Worm (Caenorhabditis elegans) whole organism, young adult: ENCODE results near the gene C14B9.2.

Experiments
- B0019.2 ChIP-seq: fragments of 200-800 bp; sonication (Bioruptor generic); conservative IDR thresholded peaks from 2 replicates; pipeline ENCODE4 v1.3.6; 2022; ENCODE audit warnings: missing genetic modification reagents, missing genetic modification characterization, missing compliant biosample characterization
- F10E7.11 ChIP-seq: sonication (generic microtip); optimal IDR thresholded peaks from 2 replicates; lab custom pipeline; 2017; ENCODE audit warnings: mild to moderate bottlenecking, missing genetic modification characterization, moderate library complexity, missing compliant biosample characterization
- F23B12.7 ChIP-seq: sonication (generic microtip); optimal IDR thresholded peaks from 2 replicates; lab custom pipeline; 2017; ENCODE audit warnings: missing genetic modification characterization, mild to moderate bottlenecking, missing compliant biosample characterization, antibody characterized with exemption, moderate library complexity; ENCODE audit not compliant: insufficient read depth
- K11D2.4 ChIP-seq: fragments of 200-800 bp; sonication (Bioruptor generic); IDR thresholded peaks from 2 replicates; pipeline ENCODE4 v1.3.6; 2022; ENCODE audit warnings: missing genetic modification reagents, missing genetic modification characterization, missing compliant biosample characterization
- K12H6.12 ChIP-seq: fragments of 200-800 bp; sonication (Bioruptor generic); optimal IDR thresholded peaks from 2 replicates; lab custom pipeline; 2018; ENCODE audit warnings: mild to moderate bottlenecking, missing genetic modification characterization, missing compliant biosample characterization
- Y53F4B.3 ChIP-seq: fragments of 200-800 bp; sonication (Bioruptor generic); IDR thresholded peaks from 2 replicates; pipeline ENCODE4 v1.3.6; 2022; ENCODE audit warnings: missing genetic modification reagents, missing genetic modification characterization, missing compliant biosample characterization
- Y53G8AR.9 ChIP-seq: fragments of 200-800 bp; sonication (Bioruptor generic); conservative IDR thresholded peaks from 2 replicates; pipeline ENCODE4 v1.3.6; 2022; ENCODE audit warnings: missing genetic modification reagents, missing genetic modification characterization, missing compliant biosample characterization
- Y95B8A.8 ChIP-seq: fragments of 200-800 bp; sonication (Bioruptor generic); IDR thresholded peaks from 2 replicates; pipeline ENCODE4 v1.3.6; 2022; ENCODE audit warnings: missing genetic modification reagents, missing genetic modification characterization, missing compliant biosample characterization
- ZK185.1 ChIP-seq: sonication (generic microtip); optimal IDR thresholded peaks from 2 replicates; lab custom pipeline; 2016; ENCODE audit warnings: mild to moderate bottlenecking, missing genetic modification characterization, missing compliant biosample characterization; ENCODE audit not compliant: poor library complexity, severe bottlenecking
- akir-1 ChIP-seq: fragments of 200-800 bp; sonication (Bioruptor generic); optimal IDR thresholded peaks from 2 replicates; lab custom pipeline; 2018; ENCODE audit warnings: mild to moderate bottlenecking, missing genetic modification characterization, moderate library complexity, missing compliant biosample characterization
- ama-1 ChIP-seq, 3 experiments: fragments of 150-350 bp in 1 of 3; sonication (generic microtip) in 2 of 3; optimal IDR thresholded peaks; 2 replicates each; lab custom pipeline; 2014 to 2018; ENCODE audit warnings: missing biosample characterization in 2 of 3, missing genetic modification characterization in 2 of 3, missing genetic modification reagents in 2 of 3
- aptf-3 ChIP-seq: fragments of 200-800 bp; sonication (Bioruptor generic); IDR thresholded peaks from 2 replicates; pipeline ENCODE4 v1.3.6; 2022; ENCODE audit warnings: missing genetic modification characterization, missing compliant biosample characterization
- attf-5 ChIP-seq: fragments of 200-800 bp; sonication (Bioruptor generic); optimal IDR thresholded peaks from 2 replicates; lab custom pipeline; 2018; ENCODE audit warnings: mild to moderate bottlenecking, missing genetic modification characterization, missing compliant biosample characterization
- attf-6 ChIP-seq: fragments of 200-800 bp; sonication (Bioruptor generic); IDR thresholded peaks from 2 replicates; pipeline ENCODE4 v1.3.6; 2022; ENCODE audit warnings: missing genetic modification reagents, missing genetic modification characterization, missing compliant biosample characterization
- cebp-2 ChIP-seq: fragments of 200-800 bp; sonication (Bioruptor generic); IDR thresholded peaks from 2 replicates; pipeline ENCODE4 v1.3.6; 2022; ENCODE audit warnings: missing genetic modification characterization, missing compliant biosample characterization
- ceh-27 ChIP-seq: fragments of 200-800 bp; sonication (Bioruptor generic); optimal IDR thresholded peaks from 2 replicates; lab custom pipeline; 2018; ENCODE audit warnings: mild to moderate bottlenecking, missing genetic modification characterization, moderate library complexity, missing compliant biosample characterization
- ceh-58 ChIP-seq: fragments of 200-800 bp; sonication (Bioruptor generic); IDR thresholded peaks from 2 replicates; pipeline ENCODE4 v1.3.6; 2022; ENCODE audit warnings: missing genetic modification characterization, missing compliant biosample characterization
- dox-1 ChIP-seq: fragments of 200-800 bp; sonication (Bioruptor generic); IDR thresholded peaks from 2 replicates; pipeline ENCODE4 v1.3.6; 2022; ENCODE audit warnings: missing genetic modification reagents, missing genetic modification characterization, missing compliant biosample characterization
- egl-44 ChIP-seq: fragments of 200-800 bp; sonication (Bioruptor generic); IDR thresholded peaks from 2 replicates; pipeline ENCODE4 v1.3.6; 2022; ENCODE audit warnings: missing genetic modification reagents, missing genetic modification characterization, missing compliant biosample characterization
- fkh-3 ChIP-seq: sonication (generic microtip); optimal IDR thresholded peaks from 2 replicates; lab custom pipeline; 2016; ENCODE audit warnings: mild to moderate bottlenecking, missing genetic modification characterization, missing compliant biosample characterization
- hmg-20 ChIP-seq: fragments of 200-800 bp; sonication (Bioruptor generic); IDR thresholded peaks from 2 replicates; pipeline ENCODE4 v1.3.6; 2022; ENCODE audit warnings: missing genetic modification reagents, missing genetic modification characterization, missing compliant biosample characterization
- hsf-1 ChIP-seq: fragments of 200-800 bp; sonication (Bioruptor generic); IDR thresholded peaks from 2 replicates; pipeline ENCODE4 v1.3.6; 2022; ENCODE audit warnings: missing genetic modification reagents, missing genetic modification characterization, missing compliant biosample characterization
- lag-1 ChIP-seq: fragments of 200-800 bp; sonication (Bioruptor generic); IDR thresholded peaks from 2 replicates; pipeline ENCODE4 v1.3.6; 2022; ENCODE audit warnings: missing genetic modification reagents, missing genetic modification characterization, missing compliant biosample characterization
- lin-26 ChIP-seq: fragments of 200-800 bp; sonication (Bioruptor generic); IDR thresholded peaks from 2 replicates; pipeline ENCODE4 v1.3.6; 2022; ENCODE audit warnings: missing genetic modification reagents, missing genetic modification characterization, missing compliant biosample characterization
- lin-35 ChIP-seq, 3 experiments: fragments of 150-350 bp in 2 of 3; sonication (generic microtip) in 1 of 3; optimal IDR thresholded peaks; 2 replicates each; lab custom pipeline; 2014 to 2018; ENCODE audit warnings: missing biosample characterization in 3 of 3, missing genetic modification characterization in 3 of 3, missing genetic modification reagents in 3 of 3
- lir-1 ChIP-seq: fragments of 200-800 bp; sonication (Bioruptor generic); conservative IDR thresholded peaks from 2 replicates; pipeline ENCODE4 v1.3.6; 2022; ENCODE audit warnings: missing genetic modification reagents, missing genetic modification characterization, missing compliant biosample characterization
- lsy-27 ChIP-seq: sonication (generic microtip); optimal IDR thresholded peaks from 2 replicates; lab custom pipeline; 2017; ENCODE audit warnings: missing genetic modification characterization, mild to moderate bottlenecking, missing compliant biosample characterization, antibody characterized with exemption, missing genotype, borderline replicate concordance; ENCODE audit not compliant: insufficient read depth
- madf-10 ChIP-seq: sonication (generic microtip); optimal IDR thresholded peaks from 2 replicates; lab custom pipeline; 2016; ENCODE audit warnings: mild to moderate bottlenecking, missing genetic modification characterization, missing compliant biosample characterization
- mel-28 ChIP-seq: sonication (generic microtip); optimal IDR thresholded peaks from 2 replicates; lab custom pipeline; 2016; ENCODE audit warnings: borderline replicate concordance, mild to moderate bottlenecking, missing genetic modification characterization, missing compliant biosample characterization
- nfya-1 ChIP-seq: sonication (generic microtip); optimal IDR thresholded peaks from 2 replicates; lab custom pipeline; 2017; ENCODE audit warnings: antibody characterized with exemption, missing compliant biosample characterization, missing genetic modification characterization, borderline replicate concordance; ENCODE audit not compliant: insufficient read depth
- nfyb-1 ChIP-seq: fragments of 200-800 bp; sonication (Bioruptor generic); IDR thresholded peaks from 2 replicates; pipeline ENCODE4 v1.3.6; 2022; ENCODE audit warnings: missing genetic modification reagents, missing genetic modification characterization, missing compliant biosample characterization
- nhr-179 ChIP-seq: sonication (generic microtip); optimal IDR thresholded peaks from 2 replicates; lab custom pipeline; 2016; ENCODE audit warnings: mild to moderate bottlenecking, missing genetic modification characterization, missing compliant biosample characterization
- nhr-27 ChIP-seq: fragments of 200-800 bp; sonication (Bioruptor generic); optimal IDR thresholded peaks from 2 replicates; lab custom pipeline; 2018; ENCODE audit warnings: mild to moderate bottlenecking, missing genetic modification characterization, moderate library complexity, missing compliant biosample characterization
- nhr-80 ChIP-seq: sonication (generic microtip); optimal IDR thresholded peaks from 2 replicates; lab custom pipeline; 2016; ENCODE audit warnings: missing genetic modification characterization, missing compliant biosample characterization
- pha-4 ChIP-seq: fragments of 150-350 bp; sonication (generic microtip); optimal IDR thresholded peaks from 2 replicates; lab custom pipeline; 2014; ENCODE audit warnings: missing biosample characterization, missing genetic modification reagents, missing genetic modification characterization
- sdz-38 ChIP-seq: sonication (generic microtip); optimal IDR thresholded peaks from 2 replicates; lab custom pipeline; 2016; ENCODE audit warnings: missing genotype, missing genetic modification characterization, missing compliant biosample characterization
- snpc-3.4 ChIP-seq: sonication (generic microtip); optimal IDR thresholded peaks from 2 replicates; lab custom pipeline; 2017; ENCODE audit warnings: missing genetic modification characterization, mild to moderate bottlenecking, missing compliant biosample characterization, antibody characterized with exemption, moderate library complexity, missing genotype, missing genetic modification reagents
- snpc-4 ChIP-seq, 5 experiments: fragments of 150-350 bp in 1 of 5; sonication (generic microtip) in 4 of 5; optimal IDR thresholded peaks; 2 replicates each; lab custom pipeline; 2014 to 2018; ENCODE audit warnings: missing genetic modification characterization in 5 of 5, missing biosample characterization in 3 of 5, antibody characterized with exemption in 2 of 5, mild to moderate bottlenecking in 2 of 5, missing compliant biosample characterization in 2 of 5, missing genotype in 2 of 5, moderate library complexity in 2 of 5, missing genetic modification reagents in 1 of 5
- sptf-2 ChIP-seq: fragments of 200-800 bp; sonication (Bioruptor generic); optimal IDR thresholded peaks from 2 replicates; lab custom pipeline; 2018; ENCODE audit warnings: mild to moderate bottlenecking, missing genetic modification characterization, missing compliant biosample characterization
- zfh-2 ChIP-seq: fragments of 200-800 bp; sonication (Bioruptor generic); conservative IDR thresholded peaks from 2 replicates; pipeline ENCODE4 v1.3.6; 2022; ENCODE audit warnings: missing genetic modification reagents, missing genetic modification characterization, missing compliant biosample characterization
- ztf-25 ChIP-seq: fragments of 200-800 bp; sonication (Bioruptor generic); IDR thresholded peaks from 2 replicates; pipeline ENCODE4 v1.3.6; 2022; ENCODE audit warnings: missing genetic modification reagents, missing genetic modification characterization, missing compliant biosample characterization
- ztf-26 ChIP-seq: sonication (generic microtip); optimal IDR thresholded peaks from 2 replicates; lab custom pipeline; 2017; ENCODE audit warnings: missing genetic modification characterization, missing compliant biosample characterization
- ztf-3 ChIP-seq: fragments of 200-800 bp; sonication (Bioruptor generic); optimal IDR thresholded peaks from 2 replicates; lab custom pipeline; 2018; ENCODE audit warnings: mild to moderate bottlenecking, missing genetic modification characterization, missing compliant biosample characterization

Gene C14B9.2

DNA sequence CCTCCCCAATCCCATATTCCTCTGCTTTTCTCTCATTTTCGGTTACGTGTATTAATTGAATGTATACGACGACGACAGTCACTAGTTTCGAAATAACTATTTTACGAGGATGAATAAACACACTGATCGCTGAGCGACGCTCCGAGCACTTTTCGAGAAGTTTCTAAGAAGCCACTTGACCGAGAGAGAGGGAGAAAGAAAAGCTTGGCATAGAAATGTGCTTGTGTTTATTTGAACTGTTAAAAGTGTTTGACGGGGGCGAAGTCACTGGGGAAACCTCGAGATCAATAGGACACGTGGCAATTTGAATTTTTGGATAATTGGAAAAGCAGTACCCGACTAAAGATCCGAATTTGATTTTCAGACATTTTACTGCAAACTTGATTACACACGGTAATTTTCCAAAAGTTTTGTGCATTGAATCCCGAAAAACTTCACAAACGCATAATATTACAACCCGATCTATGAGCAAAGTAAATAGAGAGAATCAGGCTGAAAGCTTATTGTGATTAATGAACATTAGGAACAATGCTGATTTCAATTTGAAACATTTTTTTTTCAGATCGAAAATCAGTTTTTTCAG is 3.1 kb downstream of the C14B9.2 start:
- TF ChIP-seq sptf-2 (GFP tag; lab: Kevin White, UChicago) (no peak), nhr-80 (tag; lab: Kevin White, UChicago) (no peak), B0019.2 (GFP tag; lab: Robert Waterston, UW) (no peak), dox-1 (GFP tag; lab: Robert Waterston, UW) (no peak), Y95B8A.8 (no peak), snpc-3.4 (no peak), ama-1 (optimal IDR thresholded peaks at IDR 0.05; lab: Kevin White, UChicago) (no peak), ama-1 (GFP tag; optimal IDR thresholded peaks at IDR 0.05; lab: Kevin White, UChicago) (no peak), zfh-2 (no peak), attf-6 (GFP tag; lab: Robert Waterston, UW) (no peak), Y53G8AR.9 (GFP tag; lab: Robert Waterston, UW) (no peak), fkh-3 (tag; lab: Kevin White, UChicago) (no peak), ztf-25 (GFP tag; lab: Robert Waterston, UW) (no peak), F10E7.11 (tag; lab: Kevin White, UChicago) (no peak), egl-44 (GFP tag; lab: Robert Waterston, UW) (no peak), cebp-2 (GFP tag; lab: Robert Waterston, UW) (no peak), ztf-26 (tag; lab: Kevin White, UChicago) (no peak), hmg-20 (GFP tag; lab: Robert Waterston, UW) (no peak), lsy-27 (tag; lab: Kevin White, UChicago) (no peak)
- TF ChIP-seq, all 124 proteins: peak for 0

DNA sequence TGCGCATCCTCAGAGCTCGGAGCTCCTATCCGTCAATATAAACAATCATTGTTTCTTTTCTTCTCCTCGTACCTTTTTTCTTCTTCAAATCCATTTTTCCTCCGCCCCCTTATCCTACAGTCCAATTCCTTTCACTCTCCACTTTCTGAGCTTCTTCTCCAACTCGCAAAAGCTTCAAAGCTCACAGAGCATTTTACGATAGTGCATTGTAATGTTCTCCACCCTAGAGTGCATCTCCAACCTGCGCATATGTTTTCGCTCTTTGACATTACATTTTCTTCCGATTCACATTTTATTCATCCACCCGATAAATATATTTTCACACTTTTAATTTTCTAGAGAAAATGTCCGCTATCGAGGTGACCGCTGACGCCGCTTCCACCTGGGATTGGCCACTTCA is 4.3 kb downstream of the C14B9.2 start, which contains the start of gene hsp-12.2:
Gene hsp-12.2 (plus strand): TSS at position 301 of the 400 bp plus-strand sequence.
- no peak for TF ChIP-seq pha-4
- TF ChIP-seq aptf-3 (GFP tag; lab: Robert Waterston, UW) = no peak
- TF ChIP-seq Y53G8AR.9 (GFP tag; lab: Robert Waterston, UW) = no peak
- TF ChIP-seq nhr-80 (tag; lab: Kevin White, UChicago) = no peak
- no peak for TF ChIP-seq hsf-1
- TF ChIP-seq hmg-20 (GFP tag; lab: Robert Waterston, UW) = no peak
- TF ChIP-seq snpc-3.4 = no peak
- no peak for TF ChIP-seq lin-35 (GFP tag; optimal IDR thresholded peaks at IDR 0.05; lab: Kevin White, UChicago)
- no peak for TF ChIP-seq ZK185.1
- TF ChIP-seq nfya-1 = no peak
- TF ChIP-seq, all 124 proteins: peak for 0

DNA sequence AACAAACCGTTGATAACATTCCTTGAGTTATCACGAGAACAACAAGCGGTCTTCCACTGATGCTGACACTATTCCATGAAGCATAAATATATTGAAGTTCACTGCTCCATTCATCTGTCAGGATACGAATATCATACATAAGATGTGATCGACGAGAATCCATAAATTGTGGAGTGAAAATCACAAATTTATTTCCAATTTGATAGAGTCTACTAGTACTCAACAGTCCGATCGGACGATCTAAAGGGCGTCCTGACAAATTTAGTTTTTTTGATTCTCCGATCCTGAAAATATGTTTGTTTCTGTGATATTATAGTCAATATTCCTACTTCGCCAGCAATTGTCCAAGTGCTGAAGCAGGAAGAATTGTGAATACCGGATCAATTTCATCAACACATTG is 8.8 kb downstream of the C14B9.2 start:
- TF ChIP-seq K11D2.4 (GFP tag; lab: Robert Waterston, UW) = no peak
- no peak for TF ChIP-seq ztf-3 (GFP tag; lab: Kevin White, UChicago)
- no peak for TF ChIP-seq nhr-27 (tag; lab: Kevin White, UChicago)
- no peak for TF ChIP-seq hsf-1
- no peak for TF ChIP-seq ceh-58 (GFP tag; lab: Robert Waterston, UW)
- TF ChIP-seq attf-5 = no peak
- TF ChIP-seq aptf-3 (GFP tag; lab: Robert Waterston, UW) = no peak
- no peak for TF ChIP-seq mel-28
- no peak for TF ChIP-seq nhr-179
- TF ChIP-seq Y53F4B.3 (GFP tag; lab: Robert Waterston, UW) = no peak
- TF ChIP-seq egl-44 (GFP tag; lab: Robert Waterston, UW) = no peak

DNA sequence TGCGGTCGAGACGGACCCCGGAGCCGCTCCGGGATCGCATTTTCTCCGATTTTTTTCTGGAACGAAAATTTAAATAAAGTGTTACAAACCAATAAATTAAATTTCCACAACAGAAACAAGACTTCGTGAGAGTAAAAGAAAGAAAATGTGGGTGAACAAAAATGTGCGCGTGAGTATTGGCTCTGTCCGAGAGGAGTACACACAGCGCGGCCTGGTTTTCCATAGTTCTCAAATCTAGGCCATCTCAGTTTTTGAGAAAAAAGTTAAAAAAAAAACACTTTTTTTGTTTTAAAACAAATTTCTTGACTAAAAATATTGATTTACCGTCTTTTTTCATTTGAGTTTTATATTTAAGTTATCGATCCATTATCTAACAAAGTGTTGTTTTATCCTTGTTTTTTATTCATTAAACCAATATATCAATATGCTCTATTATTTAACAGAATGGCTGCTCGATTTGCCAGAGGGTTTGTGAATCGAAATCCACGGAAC is 11.2 kb downstream of the C14B9.2 start, which contains the start of the genes C14B9.8 and mrpl-18:
Gene C14B9.8 (minus strand): TSS at position 56 of the 492 bp plus-strand sequence.
Gene mrpl-18 (plus strand): TSS at position 442 of the 492 bp plus-strand sequence.
- TF ChIP-seq nhr-27 (tag; lab: Kevin White, UChicago) (no peak), F23B12.7 (tag; lab: Kevin White, UChicago) (peak; percentile 16), akir-1 (GFP tag; lab: Kevin White, UChicago) (no peak), K12H6.12 (peak; percentile 35), lag-1 (GFP tag; lab: Robert Waterston, UW) (no peak), snpc-4 (GFP tag; optimal IDR thresholded peaks at IDR 0.05; lab: Kevin White, UChicago) (peak; percentile 8), snpc-4 (tag; optimal IDR thresholded peaks at IDR 0.05; lab: Kevin White, UChicago) (peak in 1 of 4 experiments; percentile 16), lir-1 (peak; percentile 55), madf-10 (tag; lab: Kevin White, UChicago) (peak; percentile 1), sdz-38 (tag; lab: Kevin White, UChicago) (no peak), ceh-27 (peak; percentile 38), nfyb-1 (no peak), lin-26 (GFP tag; lab: Robert Waterston, UW) (no peak)
